Worm (Caenorhabditis elegans) whole organism, mixed stage, embryonic: ENCODE data around the gene M03B6.3.

Experiments used
- M03D4.4 ChIP-seq: sonication (generic microtip); optimal IDR thresholded peaks from 2 replicates; lab custom pipeline; 2017; ENCODE audit warnings: mild to moderate bottlenecking, missing genetic modification characterization, missing compliant biosample characterization
- bed-3 ChIP-seq: fragments of 200-800 bp; sonication (Bioruptor generic); optimal IDR thresholded peaks from 3 replicates; lab custom pipeline; 2018; ENCODE audit warnings: mild to moderate bottlenecking, missing genetic modification characterization, moderate library complexity, missing compliant biosample characterization
- blmp-1 ChIP-seq: fragments of 150-350 bp; optimal IDR thresholded peaks from 2 replicates; lab custom pipeline; 2014; ENCODE audit warnings: missing biosample characterization, missing genetic modification characterization
- ceh-39 ChIP-seq: fragments of 150-350 bp; optimal IDR thresholded peaks from 2 replicates; lab custom pipeline; 2014; ENCODE audit warnings: missing biosample characterization, missing genetic modification characterization
- ceh-43 ChIP-seq: fragments of 200-800 bp; sonication (Bioruptor generic); optimal IDR thresholded peaks from 2 replicates; lab custom pipeline; 2018; ENCODE audit warnings: mild to moderate bottlenecking, missing genetic modification characterization, moderate library complexity, missing compliant biosample characterization
- ceh-83 ChIP-seq: fragments of 200-800 bp; sonication (Bioruptor generic); optimal IDR thresholded peaks from 2 replicates; lab custom pipeline; 2018; ENCODE audit warnings: mild to moderate bottlenecking, missing genetic modification characterization, missing compliant biosample characterization
- ces-1 ChIP-seq: fragments of 150-350 bp; optimal IDR thresholded peaks from 2 replicates; lab custom pipeline; 2014; ENCODE audit warnings: missing biosample characterization, missing genetic modification reagents, missing genetic modification characterization
- drap-1 ChIP-seq: fragments of 200-800 bp; sonication (Bioruptor generic); optimal IDR thresholded peaks from 3 replicates; lab custom pipeline; 2018; ENCODE audit warnings: mild to moderate bottlenecking, missing genetic modification characterization, missing compliant biosample characterization
- elt-3 ChIP-seq: fragments of 150-350 bp; optimal IDR thresholded peaks from 2 replicates; lab custom pipeline; 2014; ENCODE audit warnings: missing biosample characterization, missing genetic modification characterization
- flh-1 ChIP-seq: fragments of 200-800 bp; sonication (Bioruptor generic); optimal IDR thresholded peaks from 2 replicates; lab custom pipeline; 2018; ENCODE audit warnings: mild to moderate bottlenecking, missing genetic modification characterization, moderate library complexity, missing compliant biosample characterization
- ham-2 ChIP-seq: fragments of 200-800 bp; sonication (Bioruptor generic); optimal IDR thresholded peaks from 2 replicates; lab custom pipeline; 2018; ENCODE audit warnings: mild to moderate bottlenecking, missing genetic modification characterization, missing compliant biosample characterization
- hlh-1 ChIP-seq: fragments of 150-350 bp; optimal IDR thresholded peaks from 2 replicates; lab custom pipeline; 2014; ENCODE audit warnings: missing biosample characterization, missing genetic modification reagents, missing genetic modification characterization
- lin-13 ChIP-seq: fragments of 150-350 bp; optimal IDR thresholded peaks from 2 replicates; lab custom pipeline; 2014; ENCODE audit warnings: missing biosample characterization, missing genetic modification characterization
- lin-32 ChIP-seq: fragments of 200-800 bp; sonication (Bioruptor generic); optimal IDR thresholded peaks from 2 replicates; lab custom pipeline; 2018; ENCODE audit warnings: mild to moderate bottlenecking, missing genetic modification characterization, missing compliant biosample characterization
- lsy-2 ChIP-seq: fragments of 150-350 bp; optimal IDR thresholded peaks from 2 replicates; lab custom pipeline; 2014; ENCODE audit warnings: missing biosample characterization, missing genetic modification characterization
- mab-5 ChIP-seq: fragments of 150-350 bp; optimal IDR thresholded peaks from 2 replicates; lab custom pipeline; 2014; ENCODE audit warnings: missing biosample characterization, missing genetic modification characterization
- mls-2 ChIP-seq: sonication (generic microtip); optimal IDR thresholded peaks from 2 replicates; lab custom pipeline; 2016; ENCODE audit warnings: mild to moderate bottlenecking, missing genetic modification characterization, moderate library complexity, missing compliant biosample characterization
- nhr-12 ChIP-seq: fragments of 150-350 bp; optimal IDR thresholded peaks from 2 replicates; lab custom pipeline; 2014; ENCODE audit warnings: missing biosample characterization, missing genetic modification characterization
- nhr-2 ChIP-seq: fragments of 150-350 bp; optimal IDR thresholded peaks from 2 replicates; lab custom pipeline; 2014; ENCODE audit warnings: missing biosample characterization, missing genetic modification characterization
- nhr-237 ChIP-seq: fragments of 150-350 bp; optimal IDR thresholded peaks from 2 replicates; lab custom pipeline; 2014; ENCODE audit warnings: missing biosample characterization, missing genetic modification characterization
- nhr-28 ChIP-seq: fragments of 150-350 bp; optimal IDR thresholded peaks from 2 replicates; lab custom pipeline; 2014; ENCODE audit warnings: missing biosample characterization, missing genetic modification characterization
- nhr-76 ChIP-seq: sonication (generic microtip); optimal IDR thresholded peaks from 2 replicates; lab custom pipeline; 2017; ENCODE audit warnings: missing biosample characterization, missing genetic modification characterization
- pha-4 ChIP-seq: fragments of 150-350 bp; optimal IDR thresholded peaks from 2 replicates; lab custom pipeline; 2018; ENCODE audit warnings: missing biosample characterization, missing genetic modification reagents, missing genetic modification characterization
- sem-2 ChIP-seq: fragments of 200-800 bp; sonication (Bioruptor generic); optimal IDR thresholded peaks from 2 replicates; lab custom pipeline; 2018; ENCODE audit warnings: mild to moderate bottlenecking, missing genetic modification characterization, missing compliant biosample characterization
- snpc-4 ChIP-seq: fragments of 150-350 bp; optimal IDR thresholded peaks from 2 replicates; lab custom pipeline; 2014; ENCODE audit warnings: missing biosample characterization, missing genetic modification characterization
- sptf-1 ChIP-seq: sonication (generic microtip); optimal IDR thresholded peaks from 2 replicates; lab custom pipeline; 2017; ENCODE audit warnings: mild to moderate bottlenecking, missing genetic modification characterization, moderate library complexity, missing compliant biosample characterization
- tbx-8 ChIP-seq: fragments of 200-800 bp; sonication (Bioruptor generic); optimal IDR thresholded peaks from 2 replicates; lab custom pipeline; 2018; ENCODE audit warnings: mild to moderate bottlenecking, missing genetic modification characterization, moderate library complexity, missing compliant biosample characterization
- unc-120 ChIP-seq: sonication (generic microtip); optimal IDR thresholded peaks from 2 replicates; lab custom pipeline; 2017; ENCODE audit warnings: missing genetic modification characterization, missing compliant biosample characterization; ENCODE audit not compliant: poor library complexity, severe bottlenecking
- unc-39 ChIP-seq: fragments of 150-350 bp; optimal IDR thresholded peaks from 2 replicates; lab custom pipeline; 2014; ENCODE audit warnings: missing biosample characterization, missing genetic modification characterization
- unc-62 ChIP-seq: fragments of 150-350 bp; optimal IDR thresholded peaks from 2 replicates; lab custom pipeline; 2014; ENCODE audit warnings: missing biosample characterization, missing genetic modification reagents, missing genetic modification characterization
- zip-8 ChIP-seq: fragments of 150-350 bp; optimal IDR thresholded peaks from 2 replicates; lab custom pipeline; 2014; ENCODE audit warnings: missing biosample characterization, missing genetic modification characterization

The M03B6.3 gene

DNA sequence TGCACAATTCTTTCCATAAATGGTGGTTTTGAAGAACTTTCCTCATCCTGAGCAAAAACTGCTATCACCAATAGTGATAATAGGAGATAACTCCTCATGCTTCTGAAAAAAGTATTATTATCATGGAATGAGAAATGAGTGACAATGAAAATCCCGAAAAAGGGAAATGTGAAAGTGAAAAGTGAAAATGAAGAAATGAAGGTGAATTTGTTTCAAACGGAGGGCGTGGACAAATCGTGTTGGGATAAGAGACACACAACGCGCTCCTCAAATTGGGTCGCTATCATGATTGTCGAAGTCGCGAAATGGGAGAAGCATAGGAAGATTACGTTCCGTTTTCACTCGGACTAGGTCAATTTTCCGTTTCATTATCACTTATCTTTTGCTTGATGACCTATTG, at the start of gene M03B6.3:
M03B6.3 (minus strand) TSS at position 102 of the 400 bp plus-strand sequence.
- TF ChIP-seq nhr-28 (tag; lab: Kevin White, UChicago) (no peak), blmp-1 (tag; lab: Kevin White, UChicago) (peak; percentile 83)
- TF ChIP-seq, all 35 proteins: peak for 1

DNA sequence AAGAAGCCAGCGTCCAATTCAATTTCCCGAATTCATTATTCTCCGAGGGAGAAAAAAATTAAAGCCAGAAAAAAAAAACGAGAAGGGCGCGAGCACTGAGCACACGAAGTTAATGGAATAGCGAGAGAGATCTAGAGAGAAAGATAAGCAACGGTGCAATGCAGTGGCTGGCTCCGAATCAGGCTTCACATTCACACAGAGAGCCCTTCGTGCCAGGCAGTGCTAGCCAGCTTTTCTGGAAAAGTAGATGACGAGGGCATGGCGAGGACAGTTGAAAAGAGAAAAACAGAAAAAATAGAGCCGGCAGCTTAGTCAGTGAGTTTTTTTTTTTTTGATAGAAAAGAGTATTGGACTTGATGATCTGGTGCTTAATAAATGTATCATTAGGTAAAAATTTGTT, 49.5 kb upstream of the M03B6.3 start:
- TF ChIP-seq nhr-2 (tag; lab: Kevin White, UChicago) = no peak
- no peak for TF ChIP-seq ceh-43 (GFP tag; lab: Kevin White, UChicago)

- TF ChIP-seq mab-5 (tag; lab: Kevin White, UChicago) (no peak), nhr-12 (tag; lab: Kevin White, UChicago) (no peak), sem-2 (no peak), mls-2 (no peak), ham-2 (GFP tag; lab: Kevin White, UChicago) (no peak), lin-13 (no peak), ces-1 (no peak), ceh-39 (tag; lab: Kevin White, UChicago) (no peak), ceh-43 (GFP tag; lab: Kevin White, UChicago) (no peak), tbx-8 (GFP tag; lab: Kevin White, UChicago) (no peak), nhr-2 (tag; lab: Kevin White, UChicago) (no peak)
- TF ChIP-seq, all 35 proteins: peak for 0
Measured at ce11 chrX:13909850-13910249, 45.8 kb upstream of the M03B6.3 start, which contains the start of gene Y26E6A.3. TSS of gene Y26E6A.3 (minus strand) at chrX:13909950.

DNA sequence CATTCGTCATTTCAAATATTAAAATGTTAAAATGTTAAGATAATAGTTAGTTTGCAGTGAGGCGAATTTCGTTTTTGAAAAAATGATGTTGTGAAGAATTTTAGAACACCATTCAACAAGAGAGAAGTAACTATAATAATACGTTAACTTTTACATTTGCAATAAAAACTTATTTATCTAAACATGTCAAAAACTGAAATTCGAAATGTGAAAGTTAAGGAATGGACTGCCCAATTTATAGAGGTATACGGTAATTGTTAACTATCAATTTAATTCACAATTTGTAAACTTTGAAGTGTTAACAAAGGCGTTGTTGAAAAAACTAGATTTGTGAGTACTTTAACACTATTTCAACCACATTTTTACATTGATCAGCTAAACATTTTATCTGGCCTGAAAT, 39.7 kb upstream of the M03B6.3 start:
- TF ChIP-seq M03D4.4 (tag; lab: Kevin White, UChicago) = no peak
- no peak for TF ChIP-seq sptf-1
- TF ChIP-seq unc-62 (GFP tag; lab: Kevin White, UChicago) = no peak
- TF ChIP-seq nhr-12 (tag; lab: Kevin White, UChicago) = no peak
- TF ChIP-seq mab-5 (tag; lab: Kevin White, UChicago) = no peak
- no peak for TF ChIP-seq ceh-39 (tag; lab: Kevin White, UChicago)
- TF ChIP-seq ceh-43 (GFP tag; lab: Kevin White, UChicago) = no peak
- no peak for TF ChIP-seq unc-39 (tag; lab: Kevin White, UChicago)
- TF ChIP-seq elt-3 = no peak
- no peak for TF ChIP-seq hlh-1 (tag; lab: Kevin White, UChicago)
- TF ChIP-seq nhr-76 (tag; lab: Kevin White, UChicago) = no peak
- no peak for TF ChIP-seq lin-13
- TF ChIP-seq flh-1 (GFP tag; lab: Kevin White, UChicago) = no peak
- TF ChIP-seq unc-120 (tag; lab: Kevin White, UChicago) = no peak
- TF ChIP-seq drap-1 (GFP tag; lab: Kevin White, UChicago) = no peak
- TF ChIP-seq ham-2 (GFP tag; lab: Kevin White, UChicago) = no peak
- no peak for TF ChIP-seq ceh-83
- no peak for TF ChIP-seq pha-4
- TF ChIP-seq blmp-1 (tag; lab: Kevin White, UChicago) = no peak
- no peak for TF ChIP-seq nhr-2 (tag; lab: Kevin White, UChicago)

DNA sequence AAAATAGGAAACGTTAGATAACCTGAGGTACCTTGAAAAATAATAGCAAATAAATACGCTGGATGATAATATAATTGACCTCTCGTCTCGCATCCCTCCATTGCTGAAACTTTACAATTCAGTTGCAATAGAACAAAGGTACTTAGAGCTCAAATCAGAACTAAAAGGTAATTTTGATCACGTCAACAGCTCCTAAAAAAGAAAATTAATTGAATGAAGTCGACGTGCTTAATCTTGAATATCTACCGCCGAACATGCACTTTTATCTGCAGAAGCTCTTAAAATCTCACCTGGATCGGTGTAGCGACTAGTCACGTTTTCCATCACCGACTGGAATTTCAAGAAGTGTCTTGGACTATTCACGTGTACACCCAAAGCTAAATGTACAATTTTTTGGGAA, 39.2 kb upstream of the M03B6.3 start, which contains the start of gene sra-39:
sra-39 (minus strand) TSS at position 101 of the 400 bp plus-strand sequence.
- TF ChIP-seq unc-39 (tag; lab: Kevin White, UChicago) = no peak
- TF ChIP-seq, all 35 proteins: peak for 0

DNA sequence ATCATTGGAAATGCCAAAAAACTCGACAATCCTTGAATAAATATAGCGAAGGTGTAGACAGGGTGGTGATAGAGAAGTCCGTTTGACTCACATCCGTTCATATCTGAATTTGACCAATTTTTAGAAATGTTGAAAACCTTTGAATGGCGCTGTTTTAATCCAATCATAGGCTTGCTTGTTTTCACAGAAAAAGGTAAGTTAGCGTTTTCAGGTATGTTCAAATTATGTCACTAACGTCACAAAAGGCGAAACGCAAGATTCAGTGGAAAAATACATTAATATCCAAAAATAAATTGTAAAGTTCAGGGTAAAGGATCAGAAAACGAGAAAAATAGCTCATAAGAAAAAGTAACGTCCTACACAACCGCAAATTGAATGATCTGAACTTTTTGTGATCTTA, 36.0 kb upstream of the M03B6.3 start, which contains the start of gene sra-38:
sra-38 (minus strand) TSS at position 101 of the 400 bp plus-strand sequence.
- no peak for TF ChIP-seq lin-13
- no peak for TF ChIP-seq flh-1 (GFP tag; lab: Kevin White, UChicago)
- no peak for TF ChIP-seq lin-32 (GFP tag; lab: Kevin White, UChicago)
- no peak for TF ChIP-seq ceh-83
- no peak for TF ChIP-seq hlh-1 (tag; lab: Kevin White, UChicago)
- no peak for TF ChIP-seq blmp-1 (tag; lab: Kevin White, UChicago)
- TF ChIP-seq nhr-237 = no peak
- no peak for TF ChIP-seq unc-120 (tag; lab: Kevin White, UChicago)
- no peak for TF ChIP-seq zip-8 (tag; lab: Kevin White, UChicago)
- TF ChIP-seq sem-2 = no peak
- TF ChIP-seq lsy-2 (tag; lab: Kevin White, UChicago) = no peak
- TF ChIP-seq bed-3 (GFP tag; lab: Kevin White, UChicago) = no peak
- no peak for TF ChIP-seq unc-62 (GFP tag; lab: Kevin White, UChicago)
- no peak for TF ChIP-seq elt-3
- TF ChIP-seq mls-2 = no peak
- TF ChIP-seq snpc-4 (tag; lab: Kevin White, UChicago) = no peak
- TF ChIP-seq nhr-2 (tag; lab: Kevin White, UChicago) = no peak
- no peak for TF ChIP-seq nhr-76 (tag; lab: Kevin White, UChicago)
- TF ChIP-seq, all 35 proteins: peak for 0
